Worm (Caenorhabditis elegans): Measurements from ENCODE around the gene plpp-1.3.
A peak's percentile ranks its signal among the peaks of the same experiment; 100 is the strongest.

The plpp-1.3 gene

DNA sequence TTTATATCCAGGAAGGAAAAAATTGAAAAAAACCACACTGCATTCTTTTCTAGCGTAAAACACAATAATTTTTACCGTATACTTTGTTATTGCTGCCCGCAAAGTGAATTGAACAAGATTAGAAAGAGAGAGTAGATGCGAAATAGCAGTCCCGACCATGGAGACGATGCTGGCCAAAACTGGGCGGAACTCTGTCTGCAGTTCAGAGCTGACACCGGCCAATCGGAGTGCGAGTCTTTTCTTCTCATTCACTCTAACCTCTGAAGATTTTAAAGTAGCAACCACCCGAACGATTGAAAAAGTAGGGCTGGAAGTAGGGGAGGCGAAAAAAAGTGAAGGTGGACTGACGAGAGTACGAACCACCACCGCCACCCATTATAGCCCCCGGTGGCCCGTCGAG, 38.5 kb upstream of the plpp-1.3 start:
- peak; percentile 80 for TF ChIP-seq blmp-1 (tag; optimal IDR thresholded peaks at IDR 0.05)
- TF ChIP-seq lsy-2 (tag; optimal IDR thresholded peaks at IDR 0.05), result peak in 1 of 2 experiments; percentile 63
- no peak for TF ChIP-seq mep-1 (tag; optimal IDR thresholded peaks at IDR 0.05)
- TF ChIP-seq fos-1 (tag; optimal IDR thresholded peaks at IDR 0.05), result no peak
- no peak for TF ChIP-seq C04F5.9 (tag; optimal IDR thresholded peaks at IDR 0.05)
- TF ChIP-seq snu-23 (GFP tag; optimal IDR thresholded peaks at IDR 0.05), result no peak
- TF ChIP-seq nhr-90 (tag; optimal IDR thresholded peaks at IDR 0.05; ENCODE audit: poor library complexity), result no peak
- no peak for TF ChIP-seq lin-39 (tag; optimal IDR thresholded peaks at IDR 0.05)
- TF ChIP-seq nhr-85 (tag), result peak; percentile 12
- TF ChIP-seq nhr-77 (tag; optimal IDR thresholded peaks at IDR 0.05), result no peak
- TF ChIP-seq xbp-1 (tag; optimal IDR thresholded peaks at IDR 0.05), result peak; percentile 86
- no peak for TF ChIP-seq lir-3 (tag; optimal IDR thresholded peaks at IDR 0.05; ENCODE audit: poor library complexity)
- no peak for TF ChIP-seq elt-3 (tag; optimal IDR thresholded peaks at IDR 0.05)

DNA sequence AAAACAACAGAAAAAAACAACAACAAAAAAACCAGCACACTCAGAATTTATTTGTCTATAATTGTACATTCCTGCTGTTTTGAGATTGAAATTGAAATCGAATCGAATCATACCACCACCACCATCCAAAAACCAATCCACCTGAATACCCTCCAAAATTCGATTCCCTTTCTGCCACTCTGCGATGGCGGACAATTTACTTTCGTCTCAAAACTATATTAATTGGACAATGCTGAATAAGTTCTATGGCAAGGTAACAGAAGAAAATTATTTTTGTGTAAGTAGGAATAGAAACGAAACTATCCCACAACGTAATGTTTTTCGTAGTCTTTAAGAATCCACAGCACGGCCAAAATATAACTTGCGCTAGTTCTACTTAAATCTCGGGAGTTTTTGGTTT, 35.6 kb upstream of the plpp-1.3 start:
- TF ChIP-seq nhr-77 (tag; optimal IDR thresholded peaks at IDR 0.05) (no peak), unc-62 (GFP tag; optimal IDR thresholded peaks at IDR 0.05) (no peak), nhr-90 (tag; optimal IDR thresholded peaks at IDR 0.05; ENCODE audit: poor library complexity) (no peak), F16B12.6 (tag; optimal IDR thresholded peaks at IDR 0.05) (no peak), lsy-2 (tag; optimal IDR thresholded peaks at IDR 0.05) (no peak), hpl-2 (GFP tag; optimal IDR thresholded peaks at IDR 0.05) (no peak), nhr-85 (tag) (no peak), lin-14 (GFP tag; optimal IDR thresholded peaks at IDR 0.05) (no peak), dpl-1 (GFP tag; optimal IDR thresholded peaks at IDR 0.05) (no peak), ceh-82 (tag; optimal IDR thresholded peaks at IDR 0.05) (no peak), zag-1 (tag; optimal IDR thresholded peaks at IDR 0.05) (no peak), snu-23 (GFP tag; optimal IDR thresholded peaks at IDR 0.05) (no peak), lin-15B (tag; optimal IDR thresholded peaks at IDR 0.05) (no peak), C04F5.9 (tag; optimal IDR thresholded peaks at IDR 0.05) (no peak), dsc-1 (tag; optimal IDR thresholded peaks at IDR 0.05) (no peak), nhr-76 (tag; optimal IDR thresholded peaks at IDR 0.05) (no peak), egl-27 (tag; optimal IDR thresholded peaks at IDR 0.05) (no peak)

- no peak for TF ChIP-seq dsc-1 (tag; optimal IDR thresholded peaks at IDR 0.05)
- TF ChIP-seq nhr-77 (tag; optimal IDR thresholded peaks at IDR 0.05), result no peak
- no peak for TF ChIP-seq nhr-85 (tag)
- TF ChIP-seq blmp-1 (tag; optimal IDR thresholded peaks at IDR 0.05), result no peak
- no peak for TF ChIP-seq ces-1 (GFP tag; optimal IDR thresholded peaks at IDR 0.05)
- no peak for TF ChIP-seq rnt-1 (tag; optimal IDR thresholded peaks at IDR 0.05)
- no peak for TF ChIP-seq ztf-11 (tag; optimal IDR thresholded peaks at IDR 0.05)
- no peak for TF ChIP-seq ceh-82 (tag; optimal IDR thresholded peaks at IDR 0.05)
- no peak for TF ChIP-seq sptf-1 (tag; optimal IDR thresholded peaks at IDR 0.05)
- no peak for TF ChIP-seq lin-35 (GFP tag; optimal IDR thresholded peaks at IDR 0.05)
- TF ChIP-seq fkh-4 (tag; optimal IDR thresholded peaks at IDR 0.05; ENCODE audit: borderline replicate concordance), result no peak
- no peak for TF ChIP-seq ceh-8 (GFP tag; optimal IDR thresholded peaks at IDR 0.05)
- TF ChIP-seq aly-2 (tag; optimal IDR thresholded peaks at IDR 0.05), result no peak
- TF ChIP-seq xbp-1 (tag; optimal IDR thresholded peaks at IDR 0.05), result no peak
Measured at ce11 chrX:10664759-10665158, 30.4 kb upstream of the plpp-1.3 start.

DNA sequence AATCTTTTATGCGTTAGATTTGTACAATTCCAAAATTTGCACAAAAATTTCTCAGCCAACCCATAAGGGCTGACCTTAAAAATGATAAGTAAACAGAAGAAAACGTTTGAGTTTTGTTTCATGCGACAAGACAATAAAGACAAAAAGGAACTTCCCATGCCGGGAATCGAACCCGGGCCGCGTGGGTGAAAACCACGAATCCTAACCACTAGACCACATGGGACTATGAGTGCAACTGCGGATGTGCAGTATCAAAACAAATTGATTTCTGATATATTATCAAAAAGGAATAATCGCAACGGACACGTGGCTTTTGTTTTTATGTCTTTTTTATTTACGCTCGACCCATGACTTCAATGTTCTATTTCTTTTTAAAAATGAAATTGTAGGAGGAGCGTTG, 28.2 kb upstream of the plpp-1.3 start:
- TF ChIP-seq snu-23 (GFP tag; optimal IDR thresholded peaks at IDR 0.05), result peak; percentile 12
- TF ChIP-seq lin-35 (GFP tag; optimal IDR thresholded peaks at IDR 0.05), result peak in 1 of 2 experiments; percentile 30
- TF ChIP-seq mef-2 (tag; optimal IDR thresholded peaks at IDR 0.05), result no peak
